Fruit fly (Drosophila melanogaster): Measurements from ENCODE around the gene TP53INP.

dm6 chr3L:4367339-4367738, 39.4 kb upstream of the TP53INP start, which contains the start of gene CG11342:
- TF ChIP-seq pan (optimal IDR thresholded peaks at IDR 0.05), result no peak
- no peak for TF ChIP-seq lola (GFP tag; optimal IDR thresholded peaks at IDR 0.05)
- no peak for TF ChIP-seq h (GFP tag; optimal IDR thresholded peaks at IDR 0.05)
- TF ChIP-seq Rel (GFP tag; optimal IDR thresholded peaks at IDR 0.05), result no peak
- TF ChIP-seq Rel (tag; optimal IDR thresholded peaks at IDR 0.05), result no peak
- TF ChIP-seq Abd-B (GFP tag; optimal IDR thresholded peaks at IDR 0.05), result no peak
- TF ChIP-seq psq (GFP tag; optimal IDR thresholded peaks at IDR 0.05), result no peak
- TF ChIP-seq N (GFP tag; optimal IDR thresholded peaks at IDR 0.05), result no peak
- peak; percentile 11 for TF ChIP-seq OdsH (GFP tag; optimal IDR thresholded peaks at IDR 0.05)
- no peak for TF ChIP-seq Hr78 (GFP tag; optimal IDR thresholded peaks at IDR 0.05)
- TF ChIP-seq CG32264 (GFP tag; optimal IDR thresholded peaks at IDR 0.05), result no peak
- no peak for TF ChIP-seq Myc (optimal IDR thresholded peaks at IDR 0.05)
- peak; percentile 54 for TF ChIP-seq fru (GFP tag; optimal IDR thresholded peaks at IDR 0.05)
- TF ChIP-seq Mio (GFP tag; optimal IDR thresholded peaks at IDR 0.05), result no peak
